Fruit fly (Drosophila melanogaster) whole organism, adult: ENCODE data around the gene Pdi.

Source experiments
- CG1620 ChIP-seq: fragments of 200-800 bp; sonication (Bioruptor generic); optimal IDR thresholded peaks from 2 replicates; lab custom pipeline; 2016; ENCODE audit warnings: missing biosample characterization, missing genetic modification characterization
- CG33017 ChIP-seq: fragments of 200-800 bp; sonication (Bioruptor generic); optimal IDR thresholded peaks from 2 replicates; lab custom pipeline; 2018; ENCODE audit warnings: missing biosample characterization, mild to moderate bottlenecking, missing genetic modification characterization, moderate library complexity
- CG5204 ChIP-seq: fragments of 200-800 bp; sonication (Bioruptor generic); optimal IDR thresholded peaks from 2 replicates; lab custom pipeline; 2016; ENCODE audit warnings: missing biosample characterization, missing genetic modification characterization
- Clk ChIP-seq: fragments of 200-800 bp; sonication (Bioruptor generic); optimal IDR thresholded peaks from 2 replicates; lab custom pipeline; 2017; ENCODE audit warnings: missing biosample characterization, missing genetic modification characterization
- bab1 ChIP-seq: fragments of 200-800 bp; sonication (Bioruptor generic); optimal IDR thresholded peaks from 3 replicates; lab custom pipeline; 2019; ENCODE audit warnings: missing biosample characterization, mild to moderate bottlenecking, missing genetic modification characterization, moderate library complexity
- kay ChIP-seq: fragments of 200-800 bp; sonication (Bioruptor generic); peaks from one replicate; lab custom pipeline; 2016; ENCODE audit warnings: missing biosample characterization, missing genetic modification characterization, borderline replicate concordance
- ovo ChIP-seq: fragments of 200-800 bp; sonication (Bioruptor generic); optimal IDR thresholded peaks from 2 replicates; lab custom pipeline; 2016; ENCODE audit warnings: missing biosample characterization, missing genetic modification characterization
- tj ChIP-seq: fragments of 200-800 bp; sonication (Bioruptor generic); optimal IDR thresholded peaks from 3 replicates; lab custom pipeline; 2017; ENCODE audit warnings: missing biosample characterization, mild to moderate bottlenecking, missing genetic modification characterization, moderate library complexity

DNA sequence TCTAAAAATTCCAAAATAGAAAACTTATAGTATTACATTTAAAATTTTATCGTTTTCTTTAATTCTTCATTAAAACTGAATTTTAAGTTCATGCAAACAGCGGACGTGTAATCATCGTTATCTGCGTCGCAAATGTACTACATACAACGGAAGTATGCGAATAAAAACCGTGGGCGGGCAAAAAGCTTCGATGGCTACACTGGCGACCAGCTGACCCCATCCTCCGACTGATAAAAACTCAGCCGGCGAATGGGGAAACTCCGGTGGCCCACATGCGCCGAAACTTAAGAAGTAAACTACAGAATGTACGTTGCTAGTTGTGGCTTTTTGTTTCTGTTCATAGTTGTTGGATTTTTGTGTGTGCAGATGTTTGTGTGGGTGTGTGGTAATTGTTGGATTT, 4.8 kb downstream of the Pdi start:
- TF ChIP-seq tj (GFP tag; lab: Kevin White, UChicago) (no peak), CG5204 (GFP tag; lab: Kevin White, UChicago) (no peak), CG33017 (tag; lab: Kevin White, UChicago) (no peak), CG1620 (no peak), kay (GFP tag; lab: Kevin White, UChicago) (peak; percentile 86), ovo (GFP tag; lab: Kevin White, UChicago) (no peak), bab1 (no peak), Clk (GFP tag; lab: Kevin White, UChicago) (no peak)
